Fruit fly (Drosophila melanogaster) whole organism, prepupa: ENCODE measurements around the gene CG2200.

Source experiments
- CG32006 ChIP-seq: fragments of 200-800 bp; sonication (Bioruptor generic); optimal IDR thresholded peaks from 3 replicates; lab custom pipeline; 2017; ENCODE audit warnings: missing biosample characterization, mild to moderate bottlenecking, missing genetic modification characterization
- CG8632 ChIP-seq: fragments of 200-800 bp; sonication (Bioruptor generic); optimal IDR thresholded peaks from 3 replicates; lab custom pipeline; 2016; ENCODE audit warnings: missing biosample characterization, missing genetic modification characterization
- Lpt ChIP-seq: fragments of 200-800 bp; sonication (Bioruptor generic); optimal IDR thresholded peaks from 3 replicates; lab custom pipeline; 2016; ENCODE audit warnings: missing biosample characterization, missing genetic modification characterization

- TF ChIP-seq CG8632 (GFP tag; lab: Kevin White, UChicago) (no peak), CG32006 (GFP tag; lab: Kevin White, UChicago) (no peak), Lpt (GFP tag; lab: Kevin White, UChicago) (no peak)
Observed at dm6 chrX:13109583-13110126, 15.6 kb downstream of the CG2200 start.
